Fruit fly (Drosophila melanogaster) whole organism, prepupa: ENCODE measurements around the gene CG14853.

Source experiments
- Blimp-1 ChIP-seq: fragments of 200-800 bp; sonication (Bioruptor generic); optimal IDR thresholded peaks from 3 replicates; lab custom pipeline; 2017; ENCODE audit warnings: missing biosample characterization, missing genetic modification characterization, mild to moderate bottlenecking, moderate library complexity, missing genetic modification reagents
- CG10631 ChIP-seq: fragments of 200-800 bp; sonication (Bioruptor generic); optimal IDR thresholded peaks from 2 replicates; lab custom pipeline; 2016; ENCODE audit warnings: missing biosample characterization, missing genetic modification characterization
- CG11294 ChIP-seq: fragments of 200-800 bp; sonication (Bioruptor generic); IDR thresholded peaks from 2 replicates; pipeline ENCODE4 v1.3.6; 2022; ENCODE audit warnings: missing biosample characterization, missing genetic modification characterization
- CG11762 ChIP-seq: fragments of 200-800 bp; sonication (Bioruptor generic); optimal IDR thresholded peaks from 3 replicates; lab custom pipeline; 2016; ENCODE audit warnings: missing biosample characterization, missing genetic modification characterization; ENCODE audit not compliant: insufficient read depth
- CG11902 ChIP-seq: fragments of 200-800 bp; sonication (Bioruptor generic); optimal IDR thresholded peaks from 3 replicates; lab custom pipeline; 2016; ENCODE audit warnings: missing biosample characterization, missing genetic modification characterization
- CG15336 ChIP-seq: fragments of 200-800 bp; sonication (Bioruptor generic); IDR thresholded peaks from 2 replicates; pipeline ENCODE4 v1.3.6; 2022; ENCODE audit warnings: missing biosample characterization, missing genetic modification characterization
- CG1621 ChIP-seq: fragments of 200-800 bp; sonication (Bioruptor generic); optimal IDR thresholded peaks from 3 replicates; lab custom pipeline; 2018; ENCODE audit warnings: missing biosample characterization, mild to moderate bottlenecking, missing genetic modification characterization
- CG3032 ChIP-seq: fragments of 200-800 bp; optimal IDR thresholded peaks from 2 replicates; lab custom pipeline; 2019; ENCODE audit warnings: missing biosample characterization, mild to moderate bottlenecking, missing genetic modification characterization, moderate library complexity
- CG31627 ChIP-seq: fragments of 200-800 bp; sonication (Bioruptor generic); optimal IDR thresholded peaks from 3 replicates; lab custom pipeline; 2016; ENCODE audit warnings: missing biosample characterization, missing genetic modification characterization
- CG32006 ChIP-seq: fragments of 200-800 bp; sonication (Bioruptor generic); optimal IDR thresholded peaks from 3 replicates; lab custom pipeline; 2017; ENCODE audit warnings: missing biosample characterization, mild to moderate bottlenecking, missing genetic modification characterization
- CG3919 ChIP-seq: fragments of 200-800 bp; sonication (Bioruptor generic); optimal IDR thresholded peaks from 3 replicates; lab custom pipeline; 2016; ENCODE audit warnings: missing biosample characterization, missing genetic modification characterization
- CG4318 ChIP-seq: fragments of 200-800 bp; sonication (Bioruptor generic); optimal IDR thresholded peaks from 3 replicates; lab custom pipeline; 2017; ENCODE audit warnings: missing biosample characterization, mild to moderate bottlenecking, missing genetic modification characterization
- CG6163 ChIP-seq: fragments of 200-800 bp; sonication (Bioruptor generic); IDR thresholded peaks from 3 replicates; pipeline ENCODE4 v1.3.6; 2022; ENCODE audit warnings: missing biosample characterization, missing genetic modification characterization
- CG6792 ChIP-seq: fragments of 200-800 bp; sonication (Bioruptor generic); optimal IDR thresholded peaks from 3 replicates; lab custom pipeline; 2016; ENCODE audit warnings: missing biosample characterization, missing genetic modification characterization
- CG6854 ChIP-seq: fragments of 200-800 bp; sonication (Bioruptor generic); optimal IDR thresholded peaks from 2 replicates; lab custom pipeline; 2017; ENCODE audit warnings: missing biosample characterization, mild to moderate bottlenecking, missing genetic modification characterization
- CG8319 ChIP-seq: fragments of 200-800 bp; sonication (Bioruptor generic); optimal IDR thresholded peaks from 3 replicates; lab custom pipeline; 2016; ENCODE audit warnings: missing biosample characterization, missing genetic modification characterization
- CG9139 ChIP-seq: fragments of 200-800 bp; sonication (Bioruptor generic); optimal IDR thresholded peaks from 3 replicates; lab custom pipeline; 2017; ENCODE audit warnings: missing biosample characterization, mild to moderate bottlenecking, missing genetic modification characterization
- Eip75B ChIP-seq: fragments of 200-800 bp; sonication (Bioruptor generic); optimal IDR thresholded peaks from 3 replicates; lab custom pipeline; 2016; ENCODE audit warnings: missing biosample characterization, missing genetic modification characterization
- Eip93F ChIP-seq: fragments of 200-800 bp; sonication (Bioruptor generic); optimal IDR thresholded peaks from 2 replicates; lab custom pipeline; 2016; ENCODE audit warnings: missing biosample characterization, mild to moderate bottlenecking, missing genetic modification characterization
- Gug ChIP-seq: fragments of 200-800 bp; sonication (Bioruptor generic); IDR thresholded peaks from 2 replicates; pipeline ENCODE4 v1.3.6; 2022; ENCODE audit warnings: missing biosample characterization, missing genetic modification characterization
- Hr39 ChIP-seq: fragments of 200-800 bp; sonication (Bioruptor generic); optimal IDR thresholded peaks from 2 replicates; lab custom pipeline; 2016; ENCODE audit warnings: missing biosample characterization, missing genetic modification characterization
- OdsH ChIP-seq: fragments of 200-800 bp; sonication (Bioruptor generic); optimal IDR thresholded peaks from 3 replicates; lab custom pipeline; 2016; ENCODE audit warnings: missing biosample characterization, missing genetic modification characterization
- Smox ChIP-seq: fragments of 200-800 bp; sonication (Bioruptor generic); optimal IDR thresholded peaks from 3 replicates; lab custom pipeline; 2016; ENCODE audit warnings: missing biosample characterization, missing genetic modification characterization
- Sox102F ChIP-seq: fragments of 200-800 bp; sonication (Bioruptor generic); optimal IDR thresholded peaks from 2 replicates; lab custom pipeline; 2016; ENCODE audit warnings: missing biosample characterization, mild to moderate bottlenecking, missing genetic modification characterization
- Sox14 ChIP-seq: fragments of 200-800 bp; sonication (Bioruptor generic); optimal IDR thresholded peaks from 3 replicates; lab custom pipeline; 2016; ENCODE audit warnings: missing biosample characterization, missing genetic modification characterization
- Sox15 ChIP-seq: fragments of 200-800 bp; sonication (Bioruptor generic); optimal IDR thresholded peaks from 3 replicates; lab custom pipeline; 2016; ENCODE audit warnings: missing biosample characterization, missing genetic modification characterization
- achi ChIP-seq: fragments of 200-800 bp; sonication (Bioruptor generic); optimal IDR thresholded peaks from 3 replicates; lab custom pipeline; 2016; ENCODE audit warnings: missing biosample characterization, missing genetic modification characterization
- acj6 ChIP-seq: fragments of 200-800 bp; sonication (Bioruptor generic); optimal IDR thresholded peaks from 3 replicates; lab custom pipeline; 2016; ENCODE audit warnings: missing biosample characterization, missing genetic modification characterization
- cyc ChIP-seq: fragments of 200-800 bp; sonication (Bioruptor generic); optimal IDR thresholded peaks from 3 replicates; lab custom pipeline; 2016; ENCODE audit warnings: missing biosample characterization, missing genetic modification characterization
- dsx ChIP-seq: fragments of 200-800 bp; optimal IDR thresholded peaks from 3 replicates; lab custom pipeline; 2019; ENCODE audit warnings: missing biosample characterization, mild to moderate bottlenecking, missing genetic modification characterization, moderate library complexity; ENCODE audit not compliant: poor library complexity, severe bottlenecking
- eg ChIP-seq: fragments of 200-800 bp; sonication (Bioruptor generic); IDR thresholded peaks from 3 replicates; pipeline ENCODE4 v1.3.6; 2022; ENCODE audit warnings: missing biosample characterization, missing genetic modification characterization
- esn ChIP-seq: fragments of 200-800 bp; sonication (Bioruptor generic); optimal IDR thresholded peaks from 2 replicates; lab custom pipeline; 2016; ENCODE audit warnings: missing biosample characterization, mild to moderate bottlenecking, missing genetic modification characterization, moderate library complexity
- fd59A ChIP-seq: fragments of 200-800 bp; sonication (Bioruptor generic); optimal IDR thresholded peaks from 2 replicates; lab custom pipeline; 2017; ENCODE audit warnings: missing biosample characterization, mild to moderate bottlenecking, missing genetic modification characterization, missing genetic modification reagents
- fkh ChIP-seq: fragments of 200-800 bp; sonication (Bioruptor generic); optimal IDR thresholded peaks from 3 replicates; lab custom pipeline; 2017; ENCODE audit warnings: missing biosample characterization, mild to moderate bottlenecking, missing genetic modification characterization, moderate library complexity
- lz ChIP-seq: fragments of 200-800 bp; sonication (Bioruptor generic); optimal IDR thresholded peaks from 3 replicates; lab custom pipeline; 2016; ENCODE audit warnings: missing biosample characterization, missing genetic modification characterization
- net ChIP-seq: fragments of 200-800 bp; sonication (Bioruptor generic); optimal IDR thresholded peaks from 3 replicates; lab custom pipeline; 2016; ENCODE audit warnings: missing biosample characterization, missing genetic modification characterization
- salr ChIP-seq, 2 experiments: fragments of 200-800 bp; sonication (Bioruptor generic); optimal IDR thresholded peaks; 3 replicates each; lab custom pipeline; 2016 to 2018; ENCODE audit warnings: missing biosample characterization in 2 of 2, missing genetic modification characterization in 2 of 2, mild to moderate bottlenecking in 1 of 2
- spab ChIP-seq: fragments of 200-800 bp; sonication (Bioruptor generic); optimal IDR thresholded peaks from 2 replicates; lab custom pipeline; 2017; ENCODE audit warnings: missing biosample characterization, mild to moderate bottlenecking, missing genetic modification characterization, missing genetic modification reagents
- svp ChIP-seq: fragments of 200-800 bp; sonication (Bioruptor generic); peaks from one replicate; lab custom pipeline; 2016; ENCODE audit warnings: missing biosample characterization, missing genetic modification characterization
- topi ChIP-seq: fragments of 200-800 bp; sonication (Bioruptor generic); optimal IDR thresholded peaks from 3 replicates; lab custom pipeline; 2016; ENCODE audit warnings: missing biosample characterization, missing genetic modification characterization
- vri ChIP-seq: fragments of 200-800 bp; sonication (Bioruptor generic); optimal IDR thresholded peaks from 3 replicates; lab custom pipeline; 2016; ENCODE audit warnings: missing biosample characterization, mild to moderate bottlenecking, missing genetic modification characterization

CG14853 gene

DNA sequence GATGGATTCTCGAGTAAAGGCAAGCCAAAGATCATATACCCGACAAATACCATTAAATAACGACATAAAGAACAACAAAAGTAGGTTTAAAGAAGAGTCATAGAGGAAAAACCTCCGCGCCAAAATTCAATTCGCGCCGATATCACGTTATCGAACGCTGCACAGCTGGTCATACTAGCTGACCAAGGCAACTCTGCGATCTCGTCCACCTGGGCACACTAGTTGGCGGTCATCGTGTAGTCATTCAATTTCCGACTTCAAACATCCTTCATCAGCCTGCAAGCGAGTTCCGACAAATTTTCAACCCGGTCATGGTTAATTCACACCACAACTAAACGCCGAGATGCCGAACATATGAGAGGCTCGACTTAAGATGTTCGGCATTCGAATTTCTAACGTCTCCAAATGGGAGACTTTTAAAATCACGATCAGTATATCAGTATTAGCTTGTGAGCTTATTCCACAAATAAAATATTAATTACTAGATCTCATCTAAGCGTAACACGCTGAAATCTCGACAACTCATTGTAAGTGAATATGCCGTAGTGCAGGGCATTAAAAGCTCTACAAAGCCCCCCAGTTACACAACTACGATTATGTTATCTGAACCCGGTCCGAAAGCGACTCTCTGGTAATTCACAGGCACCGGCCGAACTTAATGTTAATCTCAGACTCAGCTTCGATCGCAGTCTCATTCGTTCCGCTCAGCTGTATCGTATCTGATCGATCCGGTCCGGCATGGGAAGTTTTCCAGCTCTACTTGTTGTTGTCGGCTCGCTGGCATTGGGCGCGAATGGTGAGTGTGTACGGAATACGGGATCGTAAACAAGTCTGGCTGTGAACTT lies 47.5 kb downstream of the CG14853 start, which contains the start of gene CG3505 (continued):
- TF ChIP-seq acj6 (GFP tag; lab: Kevin White, UChicago) (no peak), Sox102F (GFP tag; lab: Kevin White, UChicago) (no peak), CG10631 (GFP tag; lab: Kevin White, UChicago) (no peak), CG6163 (peak; percentile 63), CG8319 (GFP tag; lab: Kevin White, UChicago) (no peak), achi (peak; percentile 12), Eip75B (peak; percentile 56), lz (GFP tag; lab: Kevin White, UChicago) (no peak), eg (GFP tag; lab: Robert Waterston, UW) (peak; percentile 84), Gug (GFP tag; lab: Robert Waterston, UW) (0 out of 2 replicates have a peak, but pooled peaks have one; percentile 19), Eip93F (GFP tag; lab: Kevin White, UChicago) (no peak), CG1621 (peak; percentile 53), Smox (GFP tag; lab: Kevin White, UChicago) (no peak), spab (GFP tag; lab: Kevin White, UChicago) (no peak)

DNA sequence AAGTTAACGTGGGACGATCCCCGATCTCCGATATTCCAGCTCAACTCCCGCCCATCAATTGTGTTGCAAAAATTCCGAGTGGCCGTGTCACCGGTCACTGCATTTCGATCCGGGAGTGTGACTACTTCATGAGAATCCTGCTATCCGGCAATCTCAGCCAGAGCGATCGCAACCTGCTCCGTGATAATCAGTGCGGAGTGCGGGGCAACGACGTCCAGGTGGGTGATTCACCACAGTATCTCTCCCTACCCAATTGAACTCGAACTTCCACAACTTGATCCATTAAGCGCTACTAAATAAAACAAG lies 48.1 kb downstream of the CG14853 start:
- TF ChIP-seq fkh (GFP tag; lab: Kevin White, UChicago) (no peak), svp (peak; percentile 91)
- TF ChIP-seq, all 60 proteins: peak for 1

DNA sequence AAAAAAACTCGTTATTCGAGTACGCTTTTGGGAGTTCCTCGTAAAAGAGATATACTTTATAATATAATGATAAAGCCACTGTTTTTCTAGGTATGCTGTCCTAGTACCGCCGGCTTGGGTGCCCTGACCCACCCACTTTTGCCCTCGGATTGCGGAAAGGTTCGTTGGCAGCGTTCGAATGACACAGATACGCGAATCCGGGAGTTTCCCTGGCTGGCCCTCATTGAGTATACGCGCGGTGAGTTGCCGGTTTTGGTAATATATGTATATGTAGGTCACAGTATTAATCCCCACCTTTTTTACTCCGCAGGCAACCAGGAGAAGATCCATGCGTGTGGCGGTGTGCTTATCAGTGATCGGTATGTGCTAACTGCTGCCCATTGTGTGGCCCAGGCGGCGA lies 48.7 kb downstream of the CG14853 start:
- TF ChIP-seq svp (peak; percentile 56), CG15336 (GFP tag; lab: Robert Waterston, UW) (no peak), CG6792 (GFP tag; lab: Kevin White, UChicago) (no peak), CG8319 (GFP tag; lab: Kevin White, UChicago) (no peak)

DNA sequence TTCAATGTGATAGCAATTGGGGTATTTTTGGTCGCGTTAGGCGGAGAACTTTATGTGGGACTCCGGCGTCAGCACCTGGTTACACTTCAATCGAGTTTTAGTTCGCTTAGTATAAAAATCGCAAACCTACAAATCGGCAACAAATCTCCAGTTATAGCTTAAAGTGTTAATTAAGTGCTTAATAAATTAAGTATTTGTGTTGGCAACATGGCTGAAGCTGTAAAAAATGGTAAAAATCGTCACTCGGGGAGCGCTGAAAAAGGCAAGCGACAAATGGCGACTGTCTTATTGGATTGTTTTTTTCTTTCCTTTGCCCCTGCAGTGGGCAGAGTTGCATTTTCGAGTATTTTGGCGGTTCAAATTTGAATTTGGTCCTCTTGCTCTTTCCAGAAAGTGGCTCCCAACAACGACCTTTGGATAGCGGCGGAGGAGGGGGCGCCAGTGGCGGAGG lies 49.9 kb downstream of the CG14853 start, which contains the start of gene Hexim:
Hexim (plus strand) TSS at position 85 of the 451 bp plus-strand sequence.
- TF ChIP-seq fkh (GFP tag; lab: Kevin White, UChicago) = no peak
- TF ChIP-seq cyc (GFP tag; lab: Kevin White, UChicago) = no peak
- no peak for TF ChIP-seq Sox102F (GFP tag; lab: Kevin White, UChicago)
- TF ChIP-seq spab (GFP tag; lab: Kevin White, UChicago) = no peak
- TF ChIP-seq topi (GFP tag; lab: Kevin White, UChicago) = peak; percentile 33
- TF ChIP-seq CG6792 (GFP tag; lab: Kevin White, UChicago) = no peak
- no peak for TF ChIP-seq dsx (GFP tag; lab: Kevin White, UChicago)
- TF ChIP-seq salr (GFP tag; optimal IDR thresholded peaks at IDR 0.05; lab: Kevin White, UChicago) = no peak
- TF ChIP-seq Hr39 (GFP tag; lab: Kevin White, UChicago) = no peak
- peak; percentile 8 for TF ChIP-seq CG3032 (tag; lab: Kevin White, UChicago)
- TF ChIP-seq CG31627 (GFP tag; lab: Kevin White, UChicago) = no peak
- TF ChIP-seq CG8319 (GFP tag; lab: Kevin White, UChicago) = no peak
- no peak for TF ChIP-seq fd59A (GFP tag; lab: Kevin White, UChicago)
- TF ChIP-seq CG11294 (GFP tag; lab: Robert Waterston, UW) = no peak
- TF ChIP-seq esn (GFP tag; lab: Kevin White, UChicago) = peak; percentile 42
- no peak; the same call in 2 of the 3 replicates for TF ChIP-seq eg (GFP tag; lab: Robert Waterston, UW)
- no peak for TF ChIP-seq net (GFP tag; lab: Kevin White, UChicago)
- no peak for TF ChIP-seq CG4318
- no peak for TF ChIP-seq svp
- no peak for TF ChIP-seq OdsH
- TF ChIP-seq CG32006 (GFP tag; lab: Kevin White, UChicago) = no peak
- no peak for TF ChIP-seq CG11762 (GFP tag; lab: Kevin White, UChicago)
- TF ChIP-seq CG9139 (GFP tag; lab: Kevin White, UChicago) = no peak
- TF ChIP-seq CG6854 = peak; percentile 33
- TF ChIP-seq Sox14 = peak; percentile 47
- no peak for TF ChIP-seq Eip75B
- TF ChIP-seq CG15336 (GFP tag; lab: Robert Waterston, UW) = peak; percentile 47; the same call in 1 of the 2 replicates
- no peak for TF ChIP-seq Sox15
- TF ChIP-seq CG3919 (GFP tag; lab: Kevin White, UChicago) = no peak
- no peak for TF ChIP-seq CG11902 (GFP tag; lab: Kevin White, UChicago)
- no peak for TF ChIP-seq achi
- TF ChIP-seq Eip93F (GFP tag; lab: Kevin White, UChicago) = no peak
- TF ChIP-seq vri = no peak
- TF ChIP-seq CG1621 = no peak
- no peak for TF ChIP-seq Smox (GFP tag; lab: Kevin White, UChicago)
- TF ChIP-seq CG10631 (GFP tag; lab: Kevin White, UChicago) = no peak
- TF ChIP-seq acj6 (GFP tag; lab: Kevin White, UChicago) = no peak
- TF ChIP-seq Blimp-1 (GFP tag; lab: Kevin White, UChicago) = no peak
